Worm (Caenorhabditis elegans) whole organism, L1 larva: ENCODE results near the gene F31B12.3.

Experiments
- F16B12.6 ChIP-seq: fragments of 150-350 bp; optimal IDR thresholded peaks from 2 replicates; lab custom pipeline; 2014; ENCODE audit warnings: missing biosample characterization, missing genetic modification characterization
- egl-27 ChIP-seq, 2 experiments: fragments of 150-350 bp in 1 of 2; sonication (generic microtip); optimal IDR thresholded peaks; 3 replicates each; lab custom pipeline; 2017 to 2018; ENCODE audit warnings: missing biosample characterization in 2 of 2, missing genetic modification characterization in 2 of 2, missing genetic modification reagents in 2 of 2
- irx-1 ChIP-seq: sonication (generic microtip); optimal IDR thresholded peaks from 2 replicates; lab custom pipeline; 2016; ENCODE audit warnings: missing genetic modification characterization, missing compliant biosample characterization
- jun-1 ChIP-seq: fragments of 150-350 bp; optimal IDR thresholded peaks from 2 replicates; lab custom pipeline; 2014; ENCODE audit warnings: missing biosample characterization, missing genetic modification reagents, missing genetic modification characterization
- mdl-1 ChIP-seq, 2 experiments: fragments of 150-350 bp; optimal IDR thresholded peaks; 2 replicates each; lab custom pipeline; 2014 to 2017; ENCODE audit warnings: missing biosample characterization in 2 of 2, missing genetic modification characterization in 2 of 2, inconsistent platforms in 1 of 2
- mep-1 ChIP-seq: fragments of 150-350 bp; optimal IDR thresholded peaks from 2 replicates; lab custom pipeline; 2014; ENCODE audit warnings: missing biosample characterization, missing genetic modification characterization
- nhr-90 ChIP-seq: sonication (generic microtip); optimal IDR thresholded peaks from 2 replicates; lab custom pipeline; 2016; ENCODE audit warnings: mild to moderate bottlenecking, missing genetic modification characterization, missing compliant biosample characterization; ENCODE audit not compliant: poor library complexity
- pqm-1 ChIP-seq: sonication (generic microtip); optimal IDR thresholded peaks from 3 replicates; lab custom pipeline; 2017; ENCODE audit warnings: missing biosample characterization, missing genetic modification characterization
- skn-1 ChIP-seq: fragments of 150-350 bp; optimal IDR thresholded peaks from 2 replicates; lab custom pipeline; 2014; ENCODE audit warnings: missing biosample characterization, missing genetic modification characterization
- unc-62 ChIP-seq: fragments of 150-350 bp; optimal IDR thresholded peaks from 2 replicates; lab custom pipeline; 2014; ENCODE audit warnings: missing biosample characterization, missing genetic modification reagents, missing genetic modification characterization
- ztf-4 ChIP-seq: fragments of 150-350 bp; optimal IDR thresholded peaks from 2 replicates; lab custom pipeline; 2014; ENCODE audit warnings: missing biosample characterization, missing genetic modification characterization

DNA sequence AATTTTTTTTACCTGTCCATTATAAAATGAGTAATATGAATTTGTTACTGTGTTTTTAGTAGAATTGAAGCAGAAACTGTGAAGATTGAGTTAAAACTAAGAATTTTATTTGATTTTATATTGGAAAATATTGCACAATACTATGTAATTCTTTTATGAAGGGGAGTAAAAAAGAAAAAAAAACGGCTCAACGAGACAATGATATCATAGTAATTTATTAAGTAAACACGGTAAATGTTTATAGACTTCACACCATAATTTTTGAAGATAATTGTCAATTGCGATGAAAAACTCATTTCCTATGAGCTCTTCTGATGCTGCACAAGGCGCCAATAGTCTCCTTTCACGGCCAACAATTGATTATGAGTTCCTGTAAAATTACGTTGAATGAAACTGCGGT lies 38.8 kb upstream of the F31B12.3 start, which contains the start of gene pgp-5:
- TF ChIP-seq F16B12.6 (tag; lab: Kevin White, UChicago) (no peak), egl-27 (tag; optimal IDR thresholded peaks at IDR 0.05; lab: Kevin White, UChicago) (no peak), nhr-90 (no peak), jun-1 (tag; lab: Kevin White, UChicago) (no peak), pqm-1 (tag; lab: Kevin White, UChicago) (no peak), unc-62 (no peak), mdl-1 (tag; optimal IDR thresholded peaks at IDR 0.05; lab: Kevin White, UChicago) (no peak), irx-1 (tag; lab: Kevin White, UChicago) (no peak), skn-1 (tag; lab: Kevin White, UChicago) (no peak), ztf-4 (tag; lab: Kevin White, UChicago) (no peak), mep-1 (tag; lab: Kevin White, UChicago) (no peak)
